Worm (Caenorhabditis elegans): ENCODE measurements around the gene sec-5.

DNA sequence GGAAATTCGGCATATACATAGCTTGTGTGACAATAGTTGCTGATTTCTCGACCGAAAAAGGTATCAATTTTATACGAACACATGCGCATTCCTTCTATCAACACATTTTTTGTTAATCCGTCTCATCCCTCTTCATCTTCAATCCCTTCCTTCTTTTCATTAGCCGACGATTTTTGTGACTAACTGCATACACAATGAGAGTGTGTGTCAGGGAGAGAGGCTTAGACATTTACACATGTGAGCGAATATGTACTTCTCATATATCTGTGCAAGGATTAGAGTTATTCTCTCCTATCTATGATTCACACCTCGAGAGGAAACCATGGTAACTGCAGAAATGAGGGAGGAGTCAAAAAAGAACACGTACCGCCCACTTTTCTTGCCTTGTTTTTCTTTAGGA is 46.6 kb downstream of the sec-5 start:
- TF ChIP-seq pqm-1 (tag; optimal IDR thresholded peaks at IDR 0.05) (no peak), unc-55 (GFP tag; optimal IDR thresholded peaks at IDR 0.05) (no peak), lim-6 (tag; optimal IDR thresholded peaks at IDR 0.05) (no peak), nhr-11 (tag; optimal IDR thresholded peaks at IDR 0.05) (no peak), unc-42 (tag; optimal IDR thresholded peaks at IDR 0.05) (no peak), lin-11 (tag; optimal IDR thresholded peaks at IDR 0.05) (no peak), fkh-10 (GFP tag; optimal IDR thresholded peaks at IDR 0.05) (no peak), sdc-2 (tag; optimal IDR thresholded peaks at IDR 0.05) (no peak), C38D4.7 (GFP tag; optimal IDR thresholded peaks at IDR 0.05) (no peak), pha-4 (tag; optimal IDR thresholded peaks at IDR 0.05) (no peak)

All from whole organism, late embryonic.